Worm (Caenorhabditis elegans): ENCODE results near the gene srt-15.
"Not testable (repeated sequence)": the region's sequence is repeated elsewhere in the genome, so short reads cannot be mapped to it uniquely, and the experiment has no call there.

Gene srt-15

DNA sequence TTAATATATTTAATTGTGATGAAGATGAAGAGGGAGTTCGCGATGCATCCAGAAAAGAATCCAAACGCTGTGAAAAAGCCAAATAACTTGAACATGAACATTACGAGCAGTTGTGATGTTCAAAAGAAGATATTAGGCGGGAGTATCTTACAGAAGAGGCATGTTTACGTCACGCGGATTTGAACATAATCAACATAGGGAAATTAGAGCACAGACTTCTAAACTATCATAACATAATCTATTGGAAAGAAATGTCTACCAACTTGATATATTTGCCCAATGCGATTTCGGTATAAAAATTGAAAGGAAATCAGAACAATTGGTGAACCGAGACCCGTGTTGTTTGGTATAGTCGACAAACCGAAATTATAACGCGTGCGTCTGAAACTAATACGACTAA is 42.2 kb upstream of the srt-15 start, which contains the start of gene str-66:
str-66 (minus strand) TSS at position 101 of the 400 bp plus-strand sequence.
- TF ChIP-seq hsf-1 (GFP tag; IDR thresholded peaks at IDR 0.05), result no peak
- TF ChIP-seq ceh-91 (GFP tag; IDR thresholded peaks at IDR 0.05), result no peak
- no peak for TF ChIP-seq akir-1 (GFP tag; optimal IDR thresholded peaks at IDR 0.05)
- TF ChIP-seq ztf-22 (GFP tag; optimal IDR thresholded peaks at IDR 0.05), result no peak

DNA sequence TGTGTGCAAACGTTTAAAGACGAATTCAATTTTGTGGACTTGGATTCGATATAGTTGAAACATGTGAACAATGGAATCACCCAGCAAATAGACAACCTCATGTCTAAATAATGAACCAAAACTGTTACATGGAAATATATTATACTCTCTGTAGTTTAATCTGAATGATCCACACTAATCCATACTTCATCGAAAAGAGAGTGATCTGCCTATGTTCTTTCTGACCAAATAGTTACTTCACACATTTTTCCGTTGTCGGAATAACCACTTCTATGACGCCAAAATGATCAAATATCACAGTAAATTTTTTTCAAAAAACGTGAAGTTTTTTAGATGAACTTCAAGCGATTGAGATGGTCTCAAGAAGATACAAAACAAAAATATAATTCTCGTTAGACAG is 40.1 kb upstream of the srt-15 start, which contains the start of gene Y73C8C.4:
Y73C8C.4 (minus strand) TSS at position 101 of the 400 bp plus-strand sequence.
- TF ChIP-seq Y56A3A.18 (GFP tag; IDR thresholded peaks at IDR 0.05); nfya-1 (tag; optimal IDR thresholded peaks at IDR 0.05; ENCODE audit: borderline replicate concordance, insufficient read depth); ztf-18 (tag; optimal IDR thresholded peaks at IDR 0.05): not testable (repeated sequence)

DNA sequence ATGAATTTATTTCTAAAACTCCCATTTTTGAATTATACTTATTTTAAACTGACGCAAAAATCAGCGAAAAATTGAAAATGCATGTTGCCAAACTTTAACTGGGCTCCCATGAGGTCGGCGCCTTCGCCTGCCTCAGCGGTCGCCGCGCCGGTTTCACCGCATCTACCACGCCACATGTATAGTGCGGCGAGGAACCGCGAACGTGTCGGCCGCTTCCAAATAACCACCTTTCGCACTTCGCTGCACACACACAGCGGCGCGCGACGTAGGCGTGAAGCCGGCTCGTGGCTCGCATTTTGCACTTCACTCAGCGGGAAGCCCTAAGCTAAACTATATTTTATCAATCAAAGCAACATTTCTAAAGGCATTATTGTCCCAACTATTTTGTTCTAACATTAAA is 38.5 kb upstream of the srt-15 start:
- no peak for TF ChIP-seq K12H6.12 (tag; optimal IDR thresholded peaks at IDR 0.05)
- TF ChIP-seq T07F8.4 (tag; optimal IDR thresholded peaks at IDR 0.05), result no peak
- no peak for TF ChIP-seq snpc-4 (GFP tag; optimal IDR thresholded peaks at IDR 0.05)
- TF ChIP-seq snpc-4 (tag; optimal IDR thresholded peaks at IDR 0.05), result peak in 1 of 4 experiments; percentile 53

DNA sequence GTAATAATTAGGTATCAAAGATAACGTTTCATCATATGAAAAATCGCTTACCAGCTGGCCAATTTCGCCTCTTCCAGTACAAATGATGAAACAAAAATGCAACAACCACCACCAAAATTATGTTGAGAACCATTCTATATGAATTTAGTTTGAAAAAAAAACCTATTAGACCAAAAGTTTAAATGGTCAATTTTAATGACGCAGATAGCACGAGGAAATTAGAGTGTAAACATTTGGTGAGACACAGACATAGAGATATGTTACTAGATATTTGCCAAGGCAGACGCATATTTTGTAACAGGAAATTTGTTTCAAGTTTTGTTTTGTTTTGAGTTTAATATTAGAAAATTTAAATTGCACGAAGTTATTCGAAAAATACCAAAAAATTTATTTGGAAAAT is 32.4 kb upstream of the srt-15 start, which contains the start of gene cyp-33C9:
cyp-33C9 (minus strand) TSS at position 211 of the 400 bp plus-strand sequence.
- TF ChIP-seq ceh-91 (GFP tag; IDR thresholded peaks at IDR 0.05) (no peak), hmg-1.2 (GFP tag; IDR thresholded peaks at IDR 0.05) (peak; percentile 34; the same call in 1 of the 2 replicates), egl-44 (GFP tag; IDR thresholded peaks at IDR 0.05) (no peak), B0035.1 (tag; optimal IDR thresholded peaks at IDR 0.05) (no peak), mel-28 (tag; optimal IDR thresholded peaks at IDR 0.05; ENCODE audit: borderline replicate concordance) (no peak), nhr-120 (GFP tag; IDR thresholded peaks at IDR 0.05) (no peak), T07F8.4 (tag; optimal IDR thresholded peaks at IDR 0.05) (no peak), aptf-2 (GFP tag; conservative IDR thresholded peaks at IDR 0.05) (no peak), mxl-1 (tag; optimal IDR thresholded peaks at IDR 0.05) (no peak), snpc-1.3 (tag; optimal IDR thresholded peaks at IDR 0.05; ENCODE audit: insufficient read depth) (no peak), nfya-1 (tag; optimal IDR thresholded peaks at IDR 0.05; ENCODE audit: borderline replicate concordance, insufficient read depth) (no peak), ceh-58 (GFP tag; IDR thresholded peaks at IDR 0.05) (no peak), nhr-80 (tag; optimal IDR thresholded peaks at IDR 0.05) (peak; percentile 8), xnd-1 (tag; optimal IDR thresholded peaks at IDR 0.05) (no peak), hmg-20 (GFP tag; IDR thresholded peaks at IDR 0.05) (no peak), ceh-27 (GFP tag; optimal IDR thresholded peaks at IDR 0.05) (no peak)

DNA sequence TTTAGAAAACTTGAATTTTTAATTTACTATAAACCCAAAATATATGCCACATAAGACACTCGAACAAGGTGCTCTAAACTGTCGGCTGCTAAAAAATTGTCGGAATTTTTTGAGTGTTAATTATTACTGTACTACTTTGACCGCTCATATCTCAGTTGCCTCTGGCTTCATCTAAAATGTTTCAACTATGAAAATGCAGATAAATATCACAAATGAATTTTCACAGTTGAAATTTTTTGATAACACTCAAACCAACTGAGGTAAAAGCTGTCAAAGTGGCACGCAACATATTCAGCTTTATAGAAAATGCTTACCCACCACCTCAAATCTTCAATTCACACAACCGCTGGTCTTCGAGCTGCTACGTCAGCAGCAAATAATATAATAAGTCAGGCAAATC is 26.8 kb upstream of the srt-15 start, which contains the start of gene acs-21:
acs-21 (plus strand) TSS at position 301 of the 400 bp plus-strand sequence.
- TF ChIP-seq madf-3 (GFP tag; IDR thresholded peaks at IDR 0.05) (no peak), hrde-1 (tag; optimal IDR thresholded peaks at IDR 0.05; ENCODE audit: borderline replicate concordance) (no peak), rec-8 (tag; optimal IDR thresholded peaks at IDR 0.05) (no peak), die-1 (tag; optimal IDR thresholded peaks at IDR 0.05) (no peak), let-607 (tag; optimal IDR thresholded peaks at IDR 0.05) (no peak), F55B11.4 (tag; optimal IDR thresholded peaks at IDR 0.05; ENCODE audit: borderline replicate concordance, insufficient read depth) (no peak)
